Fruit fly (Drosophila melanogaster) whole organism, embryonic: ENCODE data around the gene Agpat1.
A peak's percentile ranks its signal among the peaks of the same experiment; 100 is the strongest.

Experiments
- BEAF-32 ChIP-seq: fragments of 200-800 bp; sonication (Bioruptor generic); optimal IDR thresholded peaks from 3 replicates; lab custom pipeline; 2017; ENCODE audit warnings: missing biosample characterization, missing genetic modification characterization, mild to moderate bottlenecking, moderate library complexity, missing genetic modification reagents
- CG10543 ChIP-seq: fragments of 200-800 bp; sonication (Bioruptor generic); optimal IDR thresholded peaks from 3 replicates; lab custom pipeline; 2017; ENCODE audit warnings: missing biosample characterization, mild to moderate bottlenecking, missing genetic modification characterization, moderate library complexity
- CG11093 ChIP-seq: fragments of 200-800 bp; sonication (Bioruptor generic); IDR thresholded peaks from 3 replicates; pipeline ENCODE4 v1.3.6; 2022; ENCODE audit warnings: missing biosample characterization, missing genetic modification characterization
- CG12391 ChIP-seq: fragments of 200-800 bp; sonication (Bioruptor generic); optimal IDR thresholded peaks from 3 replicates; lab custom pipeline; 2018; ENCODE audit warnings: missing biosample characterization, mild to moderate bottlenecking, missing genetic modification characterization, moderate library complexity
- CG13424 ChIP-seq: fragments of 200-800 bp; sonication (Bioruptor generic); optimal IDR thresholded peaks from 2 replicates; lab custom pipeline; 2019; ENCODE audit warnings: missing biosample characterization, mild to moderate bottlenecking, missing genetic modification characterization, moderate library complexity
- CG15011 ChIP-seq: fragments of 200-800 bp; sonication (Bioruptor generic); optimal IDR thresholded peaks from 3 replicates; lab custom pipeline; 2018; ENCODE audit warnings: missing biosample characterization, mild to moderate bottlenecking, missing genetic modification characterization
- CG1603 ChIP-seq: fragments of 200-800 bp; sonication (Bioruptor generic); optimal IDR thresholded peaks from 2 replicates; lab custom pipeline; 2019; ENCODE audit warnings: missing biosample characterization, mild to moderate bottlenecking, missing genetic modification characterization, moderate library complexity
- CG17359 ChIP-seq: fragments of 200-800 bp; sonication (Bioruptor generic); optimal IDR thresholded peaks from 3 replicates; lab custom pipeline; 2018; ENCODE audit warnings: missing biosample characterization, mild to moderate bottlenecking, missing genetic modification characterization, moderate library complexity
- CG17612 ChIP-seq: fragments of 200-800 bp; sonication (Bioruptor generic); IDR thresholded peaks from 2 replicates; pipeline ENCODE4 v1.3.6; 2022; ENCODE audit warnings: missing biosample characterization, missing genetic modification characterization
- CG2678 ChIP-seq: fragments of 200-800 bp; sonication (Bioruptor generic); optimal IDR thresholded peaks from 3 replicates; lab custom pipeline; 2019; ENCODE audit warnings: missing biosample characterization, mild to moderate bottlenecking, missing genetic modification characterization, moderate library complexity
- CG3065 ChIP-seq: fragments of 200-800 bp; sonication (Bioruptor generic); optimal IDR thresholded peaks from 2 replicates; lab custom pipeline; 2016; ENCODE audit warnings: missing biosample characterization, missing genetic modification characterization
- CG3281 ChIP-seq: fragments of 200-800 bp; sonication (Bioruptor generic); optimal IDR thresholded peaks from 3 replicates; lab custom pipeline; 2017; ENCODE audit warnings: missing biosample characterization, mild to moderate bottlenecking, missing genetic modification characterization
- CG34376 ChIP-seq: fragments of 200-800 bp; sonication (Bioruptor generic); optimal IDR thresholded peaks from 2 replicates; lab custom pipeline; 2018; ENCODE audit warnings: missing biosample characterization, mild to moderate bottlenecking, missing genetic modification characterization
- CG3726 ChIP-seq: fragments of 200-800 bp; sonication (Bioruptor generic); IDR thresholded peaks from 3 replicates; pipeline ENCODE4, ENCODE4 v1.3.6; 2022; ENCODE audit warnings: missing biosample characterization, missing genetic modification characterization
- CG4360 ChIP-seq: fragments of 200-800 bp; sonication (Bioruptor generic); IDR thresholded peaks from 2 replicates; pipeline ENCODE4 v1.3.6; 2022; ENCODE audit warnings: missing biosample characterization, missing genetic modification characterization
- CG7271 ChIP-seq: fragments of 200-800 bp; sonication (Bioruptor generic); optimal IDR thresholded peaks from 2 replicates; lab custom pipeline; 2018; ENCODE audit warnings: missing biosample characterization, mild to moderate bottlenecking, missing genetic modification characterization, moderate library complexity
- CG7928 ChIP-seq: fragments of 200-800 bp; sonication (Bioruptor generic); optimal IDR thresholded peaks from 2 replicates; lab custom pipeline; 2017; ENCODE audit warnings: missing biosample characterization, mild to moderate bottlenecking, missing genetic modification characterization
- CG8359 ChIP-seq: fragments of 200-800 bp; sonication (Bioruptor generic); optimal IDR thresholded peaks from 2 replicates; lab custom pipeline; 2017; ENCODE audit warnings: missing biosample characterization, mild to moderate bottlenecking, missing genetic modification characterization, borderline replicate concordance
- CG8924 ChIP-seq: fragments of 200-800 bp; optimal IDR thresholded peaks from 3 replicates; lab custom pipeline; 2019; ENCODE audit warnings: missing biosample characterization, mild to moderate bottlenecking, missing genetic modification characterization, moderate library complexity
- CG9437 ChIP-seq: fragments of 200-800 bp; sonication (Bioruptor generic); optimal IDR thresholded peaks from 2 replicates; lab custom pipeline; 2018; ENCODE audit warnings: missing biosample characterization, mild to moderate bottlenecking, missing genetic modification characterization
- Eip74EF ChIP-seq, 2 experiments: fragments of 200-800 bp in 1 of 2; fragments of >200 bp in 1 of 2; sonication (Bioruptor generic) in 1 of 2; optimal IDR thresholded peaks; 2 replicates each; lab custom pipeline; 2017 to 2019; ENCODE audit warnings: missing biosample characterization in 2 of 2, missing genetic modification characterization in 2 of 2, mild to moderate bottlenecking in 1 of 2, moderate library complexity in 1 of 2
- Hmx ChIP-seq: fragments of 200-800 bp; sonication (Bioruptor generic); optimal IDR thresholded peaks from 2 replicates; lab custom pipeline; 2016; ENCODE audit warnings: missing biosample characterization, missing genetic modification characterization
- Lpt ChIP-seq: fragments of >200 bp; optimal IDR thresholded peaks from 2 replicates; lab custom pipeline; 2018; ENCODE audit warnings: missing biosample characterization, missing genetic modification characterization
- Poxn ChIP-seq: fragments of 200-800 bp; sonication (Bioruptor generic); IDR thresholded peaks from 2 replicates; pipeline ENCODE4 v1.3.6; 2022; ENCODE audit warnings: missing biosample characterization, missing genetic modification characterization
- Xrp1 ChIP-seq: fragments of 200-800 bp; sonication (Bioruptor generic); IDR thresholded peaks from 2 replicates; pipeline ENCODE4 v1.3.6; 2022; ENCODE audit warnings: missing biosample characterization, missing genetic modification characterization
- abd-A ChIP-seq: fragments of 200-800 bp; sonication (Bioruptor generic); optimal IDR thresholded peaks from 3 replicates; lab custom pipeline; 2019; ENCODE audit warnings: missing biosample characterization, mild to moderate bottlenecking, missing genetic modification characterization, moderate library complexity
- ara ChIP-seq: fragments of 200-800 bp; sonication (Bioruptor generic); IDR thresholded peaks from 2 replicates; pipeline ENCODE4 v1.3.6; 2022; ENCODE audit warnings: missing biosample characterization, missing genetic modification characterization
- ash1 ChIP-seq: fragments of 200-800 bp; sonication (Bioruptor generic); optimal IDR thresholded peaks from 2 replicates; lab custom pipeline; 2018; ENCODE audit warnings: missing biosample characterization, mild to moderate bottlenecking, missing genetic modification characterization
- az2 ChIP-seq: fragments of 200-800 bp; sonication (Bioruptor generic); optimal IDR thresholded peaks from 3 replicates; lab custom pipeline; 2016; ENCODE audit warnings: missing biosample characterization, missing genetic modification characterization
- cato ChIP-seq: fragments of 200-800 bp; sonication (Bioruptor generic); optimal IDR thresholded peaks from 2 replicates; lab custom pipeline; 2016; ENCODE audit warnings: missing biosample characterization, missing genetic modification characterization, borderline replicate concordance
- chif ChIP-seq, 2 experiments: fragments of 200-800 bp; sonication (Bioruptor generic); optimal IDR thresholded peaks; 3 replicates each; lab custom pipeline; 2016; ENCODE audit warnings: missing biosample characterization in 2 of 2, missing genetic modification characterization in 2 of 2
- chinmo ChIP-seq: fragments of 200-800 bp; sonication (Bioruptor generic); IDR thresholded peaks from 4 replicates; pipeline ENCODE4 v1.3.6; 2022; ENCODE audit warnings: missing biosample characterization, missing genetic modification characterization; ENCODE audit not compliant: partially characterized antibody
- crol ChIP-seq: fragments of 200-800 bp; sonication (Bioruptor generic); IDR thresholded peaks from 2 replicates; pipeline ENCODE4 v1.3.6; 2022; ENCODE audit warnings: missing biosample characterization, missing genetic modification characterization
- eve ChIP-seq, 2 experiments: fragments of >200 bp; optimal IDR thresholded peaks; 2 replicates each; lab custom pipeline; 2017; ENCODE audit warnings: missing biosample characterization in 2 of 2, missing genetic modification characterization in 2 of 2
- ewg ChIP-seq: fragments of 200-800 bp; sonication (Bioruptor generic); optimal IDR thresholded peaks from 3 replicates; lab custom pipeline; 2017; ENCODE audit warnings: mild to moderate bottlenecking, missing biosample characterization, missing genetic modification reagents, missing genetic modification characterization
- nom ChIP-seq: fragments of 200-800 bp; sonication (Bioruptor generic); optimal IDR thresholded peaks from 2 replicates; lab custom pipeline; 2017; ENCODE audit warnings: missing biosample characterization, missing genetic modification characterization, mild to moderate bottlenecking, moderate library complexity, missing genetic modification reagents
- odd ChIP-seq: fragments of 200-800 bp; sonication (Bioruptor generic); optimal IDR thresholded peaks from 2 replicates; lab custom pipeline; 2017; ENCODE audit warnings: missing biosample characterization, mild to moderate bottlenecking, missing genetic modification characterization
- onecut ChIP-seq: fragments of 200-800 bp; sonication (Bioruptor generic); IDR thresholded peaks from 2 replicates; pipeline ENCODE4 v1.3.6; 2022; ENCODE audit warnings: missing biosample characterization, missing genetic modification characterization
- peb ChIP-seq: fragments of 200-800 bp; sonication (Bioruptor generic); IDR thresholded peaks from 2 replicates; pipeline ENCODE4 v1.3.6; 2022; ENCODE audit warnings: missing biosample characterization, missing genetic modification characterization
- pnt ChIP-seq: fragments of 200-800 bp; sonication (Bioruptor generic); optimal IDR thresholded peaks from 3 replicates; lab custom pipeline; 2016; ENCODE audit warnings: missing biosample characterization, missing genetic modification characterization
- rib ChIP-seq: fragments of 200-800 bp; sonication (Bioruptor generic); IDR thresholded peaks from 2 replicates; pipeline ENCODE4 v1.3.6; 2022; ENCODE audit warnings: missing biosample characterization, missing genetic modification characterization
- sens ChIP-seq: fragments of 200-800 bp; sonication (Bioruptor generic); peaks from one replicate; lab custom pipeline; 2016; ENCODE audit warnings: missing biosample characterization, missing genetic modification characterization
- shn ChIP-seq: fragments of 200-800 bp; sonication (Bioruptor generic); optimal IDR thresholded peaks from 3 replicates; lab custom pipeline; 2016; ENCODE audit warnings: missing biosample characterization, missing genetic modification characterization
- sug ChIP-seq: fragments of 200-800 bp; optimal IDR thresholded peaks from 2 replicates; lab custom pipeline; 2019; ENCODE audit warnings: missing biosample characterization, mild to moderate bottlenecking, missing genetic modification characterization, moderate library complexity
- tio ChIP-seq: fragments of 200-800 bp; sonication (Bioruptor generic); optimal IDR thresholded peaks from 2 replicates; lab custom pipeline; 2017; ENCODE audit warnings: missing biosample characterization, missing genetic modification characterization, inconsistent platforms
- vfl ChIP-seq: fragments of 200-800 bp; sonication (Bioruptor generic); optimal IDR thresholded peaks from 2 replicates; lab custom pipeline; 2016; ENCODE audit warnings: missing biosample characterization, missing genetic modification characterization
- vvl ChIP-seq: fragments of 200-800 bp; sonication (Bioruptor generic); IDR thresholded peaks from 2 replicates; pipeline ENCODE4 v1.3.6; 2022; ENCODE audit warnings: missing biosample characterization, missing genetic modification characterization

Gene Agpat1

dm6 chrX:12724287-12725186 lies 40.5 kb upstream of the Agpat1 start (continued):
- TF ChIP-seq chif (GFP tag; optimal IDR thresholded peaks at IDR 0.05; lab: Kevin White, UChicago), result no peak
- TF ChIP-seq eve (GFP tag; optimal IDR thresholded peaks at IDR 0.05; lab: Kevin White, UChicago), result peak in 1 of 2 experiments; percentile 86
- peak; percentile 7 for TF ChIP-seq CG1603 (tag; lab: Kevin White, UChicago)
- peak; percentile 38; the same call in 1 of the 2 replicates for TF ChIP-seq Xrp1 (GFP tag; lab: Robert Waterston, UW)
- TF ChIP-seq Eip74EF (GFP tag; optimal IDR thresholded peaks at IDR 0.05; lab: Kevin White, UChicago), result peak in 1 of 2 experiments; percentile 10
- TF ChIP-seq abd-A (tag; lab: Kevin White, UChicago), result peak; percentile 68
- TF ChIP-seq shn, result peak; percentile 11
- TF ChIP-seq CG13424 (tag; lab: Kevin White, UChicago), result peak; percentile 22
- TF ChIP-seq az2 (GFP tag; lab: Kevin White, UChicago), result peak; percentile 33
- no peak for TF ChIP-seq CG3726
- TF ChIP-seq ewg (GFP tag; lab: Kevin White, UChicago), result peak; percentile 2
- TF ChIP-seq ash1 (GFP tag; lab: Kevin White, UChicago), result peak; percentile 41
- TF ChIP-seq CG8924 (tag; lab: Kevin White, UChicago), result peak; percentile 23
- no peak for TF ChIP-seq CG11093 (GFP tag; lab: Robert Waterston, UW)
- TF ChIP-seq CG4360, result no peak
- peak; percentile 41 for TF ChIP-seq CG2678 (tag; lab: Kevin White, UChicago)
- peak; percentile 14 for TF ChIP-seq odd (GFP tag; lab: Kevin White, UChicago)
- peak; percentile 5 for TF ChIP-seq CG17359 (tag; lab: Kevin White, UChicago)
- peak; percentile 34 for TF ChIP-seq CG3281 (GFP tag; lab: Kevin White, UChicago)
- peak; percentile 39; the same call in 1 of the 2 replicates for TF ChIP-seq rib (GFP tag; lab: Robert Waterston, UW)
- TF ChIP-seq CG3065 (GFP tag; lab: Kevin White, UChicago), result no peak
- TF ChIP-seq CG10543 (GFP tag; lab: Kevin White, UChicago), result no peak
- TF ChIP-seq BEAF-32 (GFP tag; lab: Kevin White, UChicago), result peak; percentile 4
- peak; percentile 13 for TF ChIP-seq CG34376 (GFP tag; lab: Kevin White, UChicago)
- TF ChIP-seq vfl (GFP tag; lab: Kevin White, UChicago), result no peak
- TF ChIP-seq Hmx, result no peak
- peak; percentile 19 for TF ChIP-seq CG12391 (tag; lab: Kevin White, UChicago)
- TF ChIP-seq peb, result no peak
- TF ChIP-seq tio (GFP tag; lab: Kevin White, UChicago), result peak; percentile 42

- TF ChIP-seq ara (GFP tag; lab: Robert Waterston, UW) (no peak), Poxn (no peak), CG15011 (GFP tag; lab: Kevin White, UChicago) (no peak), Lpt (GFP tag; lab: Kevin White, UChicago) (no peak), vvl (GFP tag; lab: Robert Waterston, UW) (peak; percentile 14; the same call in 1 of the 2 replicates), sug (tag; lab: Kevin White, UChicago) (no peak), onecut (GFP tag; lab: Robert Waterston, UW) (no peak), CG8359 (GFP tag; lab: Kevin White, UChicago) (no peak), CG7928 (GFP tag; lab: Kevin White, UChicago) (no peak), chinmo (0 out of 4 replicates have a peak, but pooled peaks have one; percentile 32), sens (GFP tag; lab: Kevin White, UChicago) (peak; percentile 64), crol (GFP tag; lab: Robert Waterston, UW) (peak; percentile 37; the same call in 1 of the 2 replicates), CG7271 (tag; lab: Kevin White, UChicago) (no peak), CG9437 (no peak), pnt (no peak), cato (GFP tag; lab: Kevin White, UChicago) (no peak), nom (GFP tag; lab: Kevin White, UChicago) (peak; percentile 98), CG17612 (GFP tag; lab: Robert Waterston, UW) (no peak)
Observed at dm6 chrX:12725187-12725919, 39.7 kb upstream of the Agpat1 start.
